Worm (Caenorhabditis elegans) whole organism, young adult: ENCODE measurements around the gene F38A5.2.

Source experiments
- B0336.3 ChIP-seq: fragments of 200-800 bp; sonication (Bioruptor generic); IDR thresholded peaks from 2 replicates; pipeline ENCODE4 v1.3.6; 2022; ENCODE audit warnings: missing genetic modification characterization, missing compliant biosample characterization
- Y67H2A.10 ChIP-seq: fragments of 200-800 bp; sonication (Bioruptor generic); conservative IDR thresholded peaks from 2 replicates; pipeline ENCODE4 v1.3.6; 2022; ENCODE audit warnings: missing genetic modification reagents, missing genetic modification characterization, missing compliant biosample characterization
- him-1 ChIP-seq: sonication (generic microtip); optimal IDR thresholded peaks from 2 replicates; lab custom pipeline; 2016; ENCODE audit warnings: missing genotype, missing genetic modification reagents, missing genetic modification characterization, missing compliant biosample characterization
- lir-1 ChIP-seq: fragments of 200-800 bp; sonication (Bioruptor generic); conservative IDR thresholded peaks from 2 replicates; pipeline ENCODE4 v1.3.6; 2022; ENCODE audit warnings: missing genetic modification reagents, missing genetic modification characterization, missing compliant biosample characterization
- snpc-4 ChIP-seq, 5 experiments: fragments of 150-350 bp in 1 of 5; sonication (generic microtip) in 4 of 5; optimal IDR thresholded peaks; 2 replicates each; lab custom pipeline; 2014 to 2018; ENCODE audit warnings: missing genetic modification characterization in 5 of 5, missing biosample characterization in 3 of 5, antibody characterized with exemption in 2 of 5, mild to moderate bottlenecking in 2 of 5, missing compliant biosample characterization in 2 of 5, missing genotype in 2 of 5, moderate library complexity in 2 of 5, missing genetic modification reagents in 1 of 5
- ztf-25 ChIP-seq: fragments of 200-800 bp; sonication (Bioruptor generic); IDR thresholded peaks from 2 replicates; pipeline ENCODE4 v1.3.6; 2022; ENCODE audit warnings: missing genetic modification reagents, missing genetic modification characterization, missing compliant biosample characterization
- ztf-26 ChIP-seq: sonication (generic microtip); optimal IDR thresholded peaks from 2 replicates; lab custom pipeline; 2017; ENCODE audit warnings: missing genetic modification characterization, missing compliant biosample characterization

DNA sequence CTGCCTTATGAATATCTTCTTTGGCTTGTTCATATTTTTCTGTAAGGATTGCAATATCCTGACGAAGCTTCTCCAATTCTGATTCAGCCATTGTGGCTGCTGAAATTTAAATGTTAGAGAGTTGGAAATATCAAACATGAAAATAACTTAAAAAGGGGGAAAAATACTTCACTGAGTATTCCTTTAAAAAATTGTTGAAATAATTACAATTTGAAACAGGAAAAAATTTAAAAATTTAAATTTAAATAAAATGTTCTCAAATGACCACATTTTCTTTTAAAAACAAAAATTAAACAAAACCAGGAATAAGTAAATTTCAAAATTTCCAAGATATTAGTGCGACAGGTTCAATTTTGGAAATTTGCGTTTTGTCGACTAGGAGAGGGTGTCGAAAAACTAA, 13.0 kb downstream of the F38A5.2 start, which contains the start of gene bicd-1:
- TF ChIP-seq lir-1 (no peak), Y67H2A.10 (no peak), B0336.3 (no peak), him-1 (tag; lab: Kevin White, UChicago) (no peak), ztf-26 (tag; lab: Kevin White, UChicago) (no peak), snpc-4 (GFP tag; optimal IDR thresholded peaks at IDR 0.05; lab: Kevin White, UChicago) (no peak), snpc-4 (tag; optimal IDR thresholded peaks at IDR 0.05; lab: Kevin White, UChicago) (no peak), ztf-25 (GFP tag; lab: Robert Waterston, UW) (no peak)
